Worm (Caenorhabditis elegans): Measurements from ENCODE around the gene akap-1.

The akap-1 gene

DNA sequence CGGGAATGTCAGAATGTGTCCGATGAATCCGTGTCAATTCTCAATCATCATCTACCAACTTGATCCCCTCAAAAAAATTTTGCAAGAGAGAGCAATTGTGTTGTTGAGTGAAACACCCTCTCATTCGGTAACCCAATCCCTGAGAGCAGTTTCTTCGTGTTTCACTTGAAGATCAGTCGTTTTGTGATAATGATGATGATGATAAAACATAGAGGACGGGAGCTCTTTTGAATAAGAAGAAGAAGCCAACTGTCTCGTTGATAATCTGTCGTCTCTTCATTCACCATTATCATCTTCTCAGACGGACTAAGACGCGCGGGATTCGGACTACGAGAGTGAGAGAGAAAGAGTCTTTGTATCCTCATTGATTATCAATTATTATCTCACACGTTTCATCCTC, 51.9 kb downstream of the akap-1 start:
- no peak for TF ChIP-seq nhr-43 (tag; optimal IDR thresholded peaks at IDR 0.05; ENCODE audit: poor library complexity, severe bottlenecking)
- peak; percentile 31 for TF ChIP-seq lin-39 (tag; optimal IDR thresholded peaks at IDR 0.05)
- peak; percentile 78 for TF ChIP-seq nhr-11 (tag; optimal IDR thresholded peaks at IDR 0.05)
- TF ChIP-seq nfya-1 (tag; optimal IDR thresholded peaks at IDR 0.05; ENCODE audit: insufficient read depth) = peak; percentile 37

DNA sequence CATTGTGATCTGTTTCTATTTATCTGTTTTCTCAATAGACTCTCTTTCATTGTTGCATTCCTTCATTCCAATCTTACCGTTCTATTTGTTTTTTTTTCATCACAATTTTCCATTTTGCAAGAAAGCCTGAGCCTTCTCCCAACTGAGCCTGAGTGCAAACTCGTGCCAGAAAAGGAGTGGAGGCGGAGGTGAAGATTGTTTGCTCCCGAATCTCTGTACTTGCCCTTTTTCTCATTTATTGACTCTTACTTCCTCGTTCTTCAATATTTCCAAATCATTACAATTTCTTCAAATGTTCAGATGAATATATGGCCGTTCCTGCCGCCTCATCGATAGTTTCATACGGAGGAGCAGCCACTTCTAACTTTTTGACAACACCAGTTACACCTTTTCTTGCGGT, 53.6 kb downstream of the akap-1 start, which contains the start of gene let-756:
TSS of gene let-756 (plus strand) at position 301 of the 400 bp plus-strand sequence.
- TF ChIP-seq daf-12 (tag; optimal IDR thresholded peaks at IDR 0.05) (no peak), nhr-11 (tag; optimal IDR thresholded peaks at IDR 0.05) (no peak), zag-1 (tag; optimal IDR thresholded peaks at IDR 0.05) (no peak), pha-4 (tag; optimal IDR thresholded peaks at IDR 0.05) (no peak), snpc-4 (tag; optimal IDR thresholded peaks at IDR 0.05) (no peak), nhr-76 (tag; optimal IDR thresholded peaks at IDR 0.05) (no peak), jun-1 (tag; optimal IDR thresholded peaks at IDR 0.05) (no peak), ztf-11 (tag; optimal IDR thresholded peaks at IDR 0.05) (no peak)

DNA sequence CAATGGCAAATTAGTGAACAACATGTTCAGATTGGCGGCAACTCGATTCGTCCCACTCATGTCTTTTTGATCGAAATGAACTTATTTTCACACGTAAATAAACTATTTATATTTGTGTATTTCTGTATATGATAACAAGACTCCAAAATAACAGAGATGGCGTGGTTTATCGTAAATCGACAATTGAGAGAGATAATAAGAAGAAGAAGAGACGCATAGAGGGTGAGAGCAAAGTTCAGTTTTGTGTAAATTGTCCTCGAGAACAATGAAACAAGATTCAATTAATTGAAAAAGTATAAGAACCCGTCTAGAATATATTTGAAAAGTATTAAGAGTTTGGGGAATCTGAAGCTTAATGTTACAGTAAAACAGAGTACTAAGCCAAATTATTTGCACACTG, 58.2 kb downstream of the akap-1 start:
- TF ChIP-seq egl-5 (tag; optimal IDR thresholded peaks at IDR 0.05) = no peak
- peak; percentile 3 for TF ChIP-seq nhr-25 (tag; optimal IDR thresholded peaks at IDR 0.05)
- TF ChIP-seq ceh-28 (tag; optimal IDR thresholded peaks at IDR 0.05) = no peak
- no peak for TF ChIP-seq lin-39 (tag; optimal IDR thresholded peaks at IDR 0.05)
- TF ChIP-seq lin-15B (tag; optimal IDR thresholded peaks at IDR 0.05) = peak; percentile 2
- TF ChIP-seq ceh-82 (tag; optimal IDR thresholded peaks at IDR 0.05) = no peak
- TF ChIP-seq R02D3.7 (tag; optimal IDR thresholded peaks at IDR 0.05) = peak; percentile 12
- no peak for TF ChIP-seq nhr-11 (tag; optimal IDR thresholded peaks at IDR 0.05)
- TF ChIP-seq elt-2 (tag; optimal IDR thresholded peaks at IDR 0.05) = peak; percentile 26
- TF ChIP-seq ztf-4 (tag; optimal IDR thresholded peaks at IDR 0.05) = no peak
- TF ChIP-seq snpc-4 (tag; optimal IDR thresholded peaks at IDR 0.05) = no peak
- TF ChIP-seq elt-1 (tag; optimal IDR thresholded peaks at IDR 0.05) = no peak
- no peak for TF ChIP-seq nhr-237 (tag; optimal IDR thresholded peaks at IDR 0.05)
- TF ChIP-seq pqm-1 (tag; optimal IDR thresholded peaks at IDR 0.05) = peak; percentile 69
- no peak for TF ChIP-seq pha-4 (tag; optimal IDR thresholded peaks at IDR 0.05)
- TF ChIP-seq ceh-16 (tag; optimal IDR thresholded peaks at IDR 0.05) = no peak

DNA sequence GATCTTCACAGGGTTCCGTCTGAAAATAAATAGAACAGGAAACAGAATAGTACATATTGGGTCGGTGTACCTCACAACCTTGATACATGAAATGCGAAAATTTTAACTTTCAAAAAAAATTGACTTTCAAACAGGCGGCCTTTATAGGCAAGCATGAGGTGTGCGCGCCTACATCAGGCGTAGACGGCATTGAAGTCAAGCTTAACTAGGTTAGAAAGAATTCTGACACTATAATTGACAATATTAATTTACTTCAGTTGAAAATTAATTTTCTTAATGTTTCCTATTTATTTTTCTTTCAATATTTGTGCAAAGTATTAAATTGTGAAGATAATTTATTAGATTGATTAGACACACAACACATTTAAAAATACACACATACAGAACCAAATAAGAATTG, 58.7 kb downstream of the akap-1 start, which contains the start of gene C05D11.5:
TSS of gene C05D11.5 (minus strand) at position 101 of the 400 bp plus-strand sequence.
- TF ChIP-seq eor-1 (tag; optimal IDR thresholded peaks at IDR 0.05) (no peak), ama-1 (optimal IDR thresholded peaks at IDR 0.05) (no peak), mdl-1 (tag; optimal IDR thresholded peaks at IDR 0.05) (no peak), sea-2 (GFP tag; optimal IDR thresholded peaks at IDR 0.05) (no peak), lsy-12 (tag; optimal IDR thresholded peaks at IDR 0.05) (no peak), nhr-77 (tag; optimal IDR thresholded peaks at IDR 0.05) (no peak), fos-1 (tag; optimal IDR thresholded peaks at IDR 0.05) (no peak), tbx-2 (tag; optimal IDR thresholded peaks at IDR 0.05) (no peak), ceh-82 (tag; optimal IDR thresholded peaks at IDR 0.05) (no peak), nhr-23 (tag; optimal IDR thresholded peaks at IDR 0.05) (no peak), nhr-67 (tag; optimal IDR thresholded peaks at IDR 0.05) (no peak), jun-1 (tag; optimal IDR thresholded peaks at IDR 0.05) (no peak), nhr-43 (tag; optimal IDR thresholded peaks at IDR 0.05; ENCODE audit: poor library complexity, severe bottlenecking) (no peak), ceh-28 (tag; optimal IDR thresholded peaks at IDR 0.05) (no peak), egl-27 (tag; optimal IDR thresholded peaks at IDR 0.05) (no peak)

ce11 chrIII:6415306-6415973, 62.3 kb downstream of the akap-1 start, which contains the start of gene nas-4:
nas-4 (minus strand) TSS chrIII:6415656.
- no peak for TF ChIP-seq ztf-4 (tag; optimal IDR thresholded peaks at IDR 0.05)
- TF ChIP-seq nhr-77 (tag; optimal IDR thresholded peaks at IDR 0.05) = no peak
- TF ChIP-seq fos-1 (tag; optimal IDR thresholded peaks at IDR 0.05) = no peak
- peak; percentile 31 for TF ChIP-seq lsy-12 (tag; optimal IDR thresholded peaks at IDR 0.05)
- peak; percentile 35 for TF ChIP-seq nhr-25 (tag; optimal IDR thresholded peaks at IDR 0.05)
- peak; percentile 11 for TF ChIP-seq nhr-23 (tag; optimal IDR thresholded peaks at IDR 0.05)
- peak; percentile 39 for TF ChIP-seq R02D3.7 (tag; optimal IDR thresholded peaks at IDR 0.05)
- peak; percentile 41 for TF ChIP-seq ama-1 (optimal IDR thresholded peaks at IDR 0.05)
- peak; percentile 41 for TF ChIP-seq elt-2 (tag; optimal IDR thresholded peaks at IDR 0.05)
- no peak for TF ChIP-seq ztf-11 (tag; optimal IDR thresholded peaks at IDR 0.05)
- no peak for TF ChIP-seq fkh-10 (GFP tag; optimal IDR thresholded peaks at IDR 0.05)
- TF ChIP-seq nhr-43 (tag; optimal IDR thresholded peaks at IDR 0.05; ENCODE audit: poor library complexity, severe bottlenecking) = peak; percentile 25
